Worm (Caenorhabditis elegans) whole organism, L1 larva: ENCODE data around the gene ivph-3.

Source experiments
- C04F5.9 ChIP-seq: sonication (generic microtip); optimal IDR thresholded peaks from 2 replicates; lab custom pipeline; 2016; ENCODE audit warnings: missing genetic modification characterization, missing compliant biosample characterization
- C16A3.4 ChIP-seq: fragments of 150-350 bp; optimal IDR thresholded peaks from 2 replicates; lab custom pipeline; 2014; ENCODE audit warnings: missing biosample characterization, missing genetic modification characterization
- C34B4.2 ChIP-seq: sonication (generic microtip); optimal IDR thresholded peaks from 2 replicates; lab custom pipeline; 2017; ENCODE audit warnings: mild to moderate bottlenecking, missing genetic modification characterization, missing compliant biosample characterization
- F16B12.6 ChIP-seq: fragments of 150-350 bp; optimal IDR thresholded peaks from 2 replicates; lab custom pipeline; 2014; ENCODE audit warnings: missing biosample characterization, missing genetic modification characterization
- alr-1 ChIP-seq: fragments of 200-800 bp; sonication (Bioruptor generic); optimal IDR thresholded peaks from 2 replicates; lab custom pipeline; 2018; ENCODE audit warnings: borderline replicate concordance, mild to moderate bottlenecking, missing genetic modification characterization, missing compliant biosample characterization
- ama-1 ChIP-seq: fragments of 150-350 bp; optimal IDR thresholded peaks from 2 replicates; lab custom pipeline; 2014
- blmp-1 ChIP-seq: fragments of 150-350 bp; optimal IDR thresholded peaks from 2 replicates; lab custom pipeline; 2014; ENCODE audit warnings: missing biosample characterization, missing genetic modification characterization
- ceh-82 ChIP-seq, 3 experiments: fragments of 150-350 bp in 1 of 3; sonication (generic microtip) in 2 of 3; optimal IDR thresholded peaks; 2 replicates each; lab custom pipeline; 2014 to 2017; ENCODE audit warnings: missing biosample characterization in 3 of 3, missing genetic modification characterization in 3 of 3
- dsc-1 ChIP-seq: sonication (generic microtip); optimal IDR thresholded peaks from 2 replicates; lab custom pipeline; 2016; ENCODE audit warnings: mild to moderate bottlenecking, missing genetic modification characterization, missing compliant biosample characterization
- efl-1 ChIP-seq, 4 experiments: fragments of 150-350 bp; optimal IDR thresholded peaks in 3 of 4; peaks in 1 of 4; 1 replicate in 1 of 4; 2 replicates in 3 of 4; lab custom pipeline; 2014; ENCODE audit warnings: missing biosample characterization in 2 of 4, missing genetic modification characterization in 2 of 4, missing genetic modification reagents in 2 of 4
- efl-3 ChIP-seq: fragments of 200-800 bp; sonication (Bioruptor generic); optimal IDR thresholded peaks from 2 replicates; lab custom pipeline; 2018; ENCODE audit warnings: mild to moderate bottlenecking, missing genetic modification characterization, missing compliant biosample characterization
- elt-3 ChIP-seq, 6 experiments: fragments of 150-350 bp in 1 of 6; sonication (generic microtip); optimal IDR thresholded peaks; 2 replicates each; lab custom pipeline; 2017 to 2018; ENCODE audit warnings: missing biosample characterization in 6 of 6, missing genetic modification characterization in 6 of 6, inconsistent platforms in 1 of 6
- fos-1 ChIP-seq: fragments of 150-350 bp; optimal IDR thresholded peaks from 2 replicates; lab custom pipeline; 2014; ENCODE audit warnings: missing biosample characterization, missing genetic modification characterization
- grh-1 ChIP-seq: fragments of 200-800 bp; sonication (Bioruptor generic); IDR thresholded peaks from 2 replicates; pipeline ENCODE4 v1.3.6; 2022; ENCODE audit warnings: missing genetic modification reagents, missing genetic modification characterization, missing compliant biosample characterization
- hlh-4 ChIP-seq: sonication (generic microtip); optimal IDR thresholded peaks from 2 replicates; lab custom pipeline; 2016; ENCODE audit warnings: mild to moderate bottlenecking, missing genetic modification characterization, missing compliant biosample characterization
- lin-14 ChIP-seq: fragments of 200-800 bp; sonication (Bioruptor generic); optimal IDR thresholded peaks from 2 replicates; lab custom pipeline; 2018; ENCODE audit warnings: mild to moderate bottlenecking, missing genetic modification characterization, moderate library complexity, missing compliant biosample characterization
- lin-15B ChIP-seq: fragments of 150-350 bp; sonication (generic microtip); optimal IDR thresholded peaks from 3 replicates; lab custom pipeline; 2014; ENCODE audit warnings: missing biosample characterization, missing genetic modification characterization
- lin-35 ChIP-seq, 2 experiments: fragments of 150-350 bp; optimal IDR thresholded peaks; 2 replicates each; lab custom pipeline; 2014; ENCODE audit warnings: missing biosample characterization in 2 of 2, missing genetic modification characterization in 2 of 2, missing genetic modification reagents in 2 of 2
- lsy-2 ChIP-seq, 2 experiments: fragments of 150-350 bp; optimal IDR thresholded peaks; 2 replicates each; lab custom pipeline; 2014; ENCODE audit warnings: missing biosample characterization in 2 of 2, missing genetic modification characterization in 2 of 2
- mdl-1 ChIP-seq, 2 experiments: fragments of 150-350 bp; optimal IDR thresholded peaks; 2 replicates each; lab custom pipeline; 2014 to 2017; ENCODE audit warnings: missing biosample characterization in 2 of 2, missing genetic modification characterization in 2 of 2, inconsistent platforms in 1 of 2
- mef-2 ChIP-seq: fragments of 150-350 bp; optimal IDR thresholded peaks from 2 replicates; lab custom pipeline; 2014; ENCODE audit warnings: missing biosample characterization, missing genetic modification characterization
- nhr-12 ChIP-seq: sonication (generic microtip); optimal IDR thresholded peaks from 2 replicates; lab custom pipeline; 2017; ENCODE audit warnings: missing biosample characterization, missing genetic modification characterization
- nhr-19 ChIP-seq: fragments of 200-800 bp; sonication (Bioruptor generic); conservative IDR thresholded peaks from 2 replicates; pipeline ENCODE4 v1.3.6; 2022; ENCODE audit warnings: missing genetic modification characterization, missing compliant biosample characterization
- nhr-20 ChIP-seq: sonication (generic microtip); optimal IDR thresholded peaks from 2 replicates; lab custom pipeline; 2016; ENCODE audit warnings: mild to moderate bottlenecking, missing genetic modification characterization, missing compliant biosample characterization
- nhr-28 ChIP-seq: fragments of 150-350 bp; optimal IDR thresholded peaks from 2 replicates; lab custom pipeline; 2014; ENCODE audit warnings: missing biosample characterization, missing genetic modification characterization
- nhr-47 ChIP-seq: sonication (generic microtip); optimal IDR thresholded peaks from 2 replicates; lab custom pipeline; 2016; ENCODE audit warnings: mild to moderate bottlenecking, missing genetic modification characterization, moderate library complexity, missing compliant biosample characterization
- nhr-71 ChIP-seq: sonication (generic microtip); optimal IDR thresholded peaks from 2 replicates; lab custom pipeline; 2016; ENCODE audit warnings: mild to moderate bottlenecking, missing genetic modification characterization, moderate library complexity, missing compliant biosample characterization
- nhr-76 ChIP-seq: sonication (generic microtip); optimal IDR thresholded peaks from 2 replicates; lab custom pipeline; 2017; ENCODE audit warnings: missing biosample characterization, missing genetic modification characterization
- nhr-84 ChIP-seq: sonication (generic microtip); optimal IDR thresholded peaks from 2 replicates; lab custom pipeline; 2017; ENCODE audit warnings: missing biosample characterization, missing genetic modification characterization
- nhr-85 ChIP-seq: sonication (generic microtip); peaks from one replicate; lab custom pipeline; 2016; ENCODE audit warnings: missing genetic modification characterization, inconsistent platforms, missing compliant biosample characterization
- rnt-1 ChIP-seq: sonication (generic microtip); optimal IDR thresholded peaks from 2 replicates; lab custom pipeline; 2016; ENCODE audit warnings: mild to moderate bottlenecking, missing genetic modification characterization, moderate library complexity, missing compliant biosample characterization
- skn-1 ChIP-seq: fragments of 150-350 bp; optimal IDR thresholded peaks from 2 replicates; lab custom pipeline; 2014; ENCODE audit warnings: missing biosample characterization, missing genetic modification characterization
- snu-23 ChIP-seq: sonication (generic microtip); optimal IDR thresholded peaks from 2 replicates; lab custom pipeline; 2016; ENCODE audit warnings: missing genetic modification characterization, missing compliant biosample characterization
- tbx-2 ChIP-seq: sonication (generic microtip); optimal IDR thresholded peaks from 2 replicates; lab custom pipeline; 2016; ENCODE audit warnings: missing genetic modification characterization, missing compliant biosample characterization
- tlp-1 ChIP-seq: fragments of 150-350 bp; optimal IDR thresholded peaks from 2 replicates; lab custom pipeline; 2014; ENCODE audit warnings: missing biosample characterization, missing genetic modification characterization
- unc-130 ChIP-seq: fragments of 150-350 bp; optimal IDR thresholded peaks from 2 replicates; lab custom pipeline; 2017; ENCODE audit warnings: missing biosample characterization, missing genetic modification characterization, inconsistent platforms
- unc-30 ChIP-seq: sonication (generic microtip); optimal IDR thresholded peaks from 2 replicates; lab custom pipeline; 2017; ENCODE audit warnings: missing biosample characterization, missing genetic modification characterization
- unc-86 ChIP-seq: sonication (generic microtip); optimal IDR thresholded peaks from 2 replicates; lab custom pipeline; 2016; ENCODE audit warnings: missing genetic modification characterization, missing compliant biosample characterization
- vab-15 ChIP-seq: sonication (generic microtip); optimal IDR thresholded peaks from 2 replicates; lab custom pipeline; 2017; ENCODE audit warnings: missing genotype, mild to moderate bottlenecking, missing genetic modification characterization, missing compliant biosample characterization
- xbp-1 ChIP-seq: sonication (generic microtip); optimal IDR thresholded peaks from 2 replicates; lab custom pipeline; 2016; ENCODE audit warnings: missing genetic modification characterization, missing compliant biosample characterization
- zip-4 ChIP-seq: fragments of 200-800 bp; sonication (Bioruptor generic); optimal IDR thresholded peaks from 2 replicates; lab custom pipeline; 2018; ENCODE audit warnings: mild to moderate bottlenecking, missing genetic modification characterization, moderate library complexity, missing compliant biosample characterization
- ztf-11 ChIP-seq, 2 experiments: sonication (generic microtip); optimal IDR thresholded peaks; 2 replicates each; lab custom pipeline; 2016 to 2017; ENCODE audit warnings: missing genetic modification characterization in 2 of 2, missing biosample characterization in 1 of 2, missing compliant biosample characterization in 1 of 2
- ztf-4 ChIP-seq: fragments of 150-350 bp; optimal IDR thresholded peaks from 2 replicates; lab custom pipeline; 2014; ENCODE audit warnings: missing biosample characterization, missing genetic modification characterization

Gene ivph-3

ce11 chrIV:3016202-3016601, 37.3 kb upstream of the ivph-3 start:
- TF ChIP-seq tbx-2 (tag; lab: Kevin White, UChicago) (no peak), nhr-85 (peak; percentile 60)

ce11 chrIV:3018588-3018987, 34.9 kb upstream of the ivph-3 start:
- TF ChIP-seq ztf-11 (tag; optimal IDR thresholded peaks at IDR 0.05; lab: Kevin White, UChicago) (no peak), lsy-2 (tag; optimal IDR thresholded peaks at IDR 0.05; lab: Kevin White, UChicago) (peak in 1 of 2 experiments; percentile 68)

- TF ChIP-seq C16A3.4 (no peak), grh-1 (GFP tag; lab: Robert Waterston, UW) (no peak), zip-4 (GFP tag; lab: Kevin White, UChicago) (no peak), ama-1 (lab: Kevin White, UChicago) (no peak), nhr-76 (no peak), lin-35 (GFP tag; optimal IDR thresholded peaks at IDR 0.05; lab: Kevin White, UChicago) (no peak), skn-1 (tag; lab: Kevin White, UChicago) (no peak), nhr-47 (tag; lab: Kevin White, UChicago) (no peak)
- TF ChIP-seq, all 84 proteins: peak for 0
Observed at ce11 chrIV:3019438-3019837, 34.1 kb upstream of the ivph-3 start, which contains the start of gene lin-22. Gene lin-22 (plus strand): TSS chrIV:3019738.

ce11 chrIV:3025874-3026609, 27.5 kb upstream of the ivph-3 start:
- TF ChIP-seq nhr-20 (tag; lab: Kevin White, UChicago) (peak; percentile 32), efl-1 (optimal IDR thresholded peaks at IDR 0.05; lab: Kevin White, UChicago) (peak in 1 of 2 experiments; percentile 18), efl-1 (GFP tag; optimal IDR thresholded peaks at IDR 0.05 in 1 of 2; lab: Kevin White, UChicago) (peak in 1 of 2 experiments; percentile 45), lin-14 (peak; percentile 45), efl-3 (no peak), unc-130 (tag; lab: Kevin White, UChicago) (peak; percentile 72), mdl-1 (tag; optimal IDR thresholded peaks at IDR 0.05; lab: Kevin White, UChicago) (peak in 1 of 2 experiments; percentile 44), vab-15 (no peak), C16A3.4 (no peak), nhr-19 (peak; percentile 64), lsy-2 (tag; optimal IDR thresholded peaks at IDR 0.05; lab: Kevin White, UChicago) (peak; percentile 11 to 58), nhr-71 (tag; lab: Kevin White, UChicago) (peak; percentile 84), xbp-1 (tag; lab: Kevin White, UChicago) (peak; percentile 6), mef-2 (tag; lab: Kevin White, UChicago) (peak; percentile 97), dsc-1 (tag; lab: Kevin White, UChicago) (no peak), tlp-1 (tag; lab: Kevin White, UChicago) (no peak), rnt-1 (peak; percentile 89), alr-1 (no peak), nhr-28 (tag; lab: Kevin White, UChicago) (no peak), unc-30 (tag; lab: Kevin White, UChicago) (no peak), snu-23 (peak; percentile 29)

ce11 chrIV:3028842-3029241, 24.7 kb upstream of the ivph-3 start, which contains the start of gene ndnf-1:
Gene ndnf-1 (minus strand): TSS chrIV:3028942.
- TF ChIP-seq F16B12.6 (tag; lab: Kevin White, UChicago) (no peak), elt-3 (tag; optimal IDR thresholded peaks at IDR 0.05; lab: Kevin White, UChicago) (no peak)

ce11 chrIV:3029882-3030281, 23.6 kb upstream of the ivph-3 start:
- peak; percentile 37 for TF ChIP-seq ztf-4 (tag; lab: Kevin White, UChicago)
- TF ChIP-seq skn-1 (tag; lab: Kevin White, UChicago) = no peak
- TF ChIP-seq nhr-84 = no peak
- no peak for TF ChIP-seq ceh-82 (tag; optimal IDR thresholded peaks at IDR 0.05; lab: Kevin White, UChicago)
- no peak for TF ChIP-seq C04F5.9
- TF ChIP-seq lin-15B (tag; lab: Kevin White, UChicago) = no peak
- TF ChIP-seq C34B4.2 (tag; lab: Kevin White, UChicago) = no peak
- TF ChIP-seq blmp-1 (tag; lab: Kevin White, UChicago) = no peak
- no peak for TF ChIP-seq nhr-12 (tag; lab: Kevin White, UChicago)
- no peak for TF ChIP-seq unc-86 (tag; lab: Kevin White, UChicago)
- peak; percentile 30 for TF ChIP-seq nhr-20 (tag; lab: Kevin White, UChicago)
- TF ChIP-seq grh-1 (GFP tag; lab: Robert Waterston, UW) = no peak
- TF ChIP-seq hlh-4 (tag; lab: Kevin White, UChicago) = no peak
- no peak for TF ChIP-seq tlp-1 (tag; lab: Kevin White, UChicago)
- TF ChIP-seq alr-1 = no peak
- TF ChIP-seq fos-1 = no peak
